Worm (Caenorhabditis elegans) whole organism, L2 larva: ENCODE measurements around the gene F10C2.4.

Source experiments
- C34F6.9 ChIP-seq: fragments of 150-350 bp; optimal IDR thresholded peaks from 2 replicates; lab custom pipeline; 2014; ENCODE audit warnings: missing biosample characterization, missing genetic modification characterization
- F13H6.1 ChIP-seq: sonication (generic microtip); optimal IDR thresholded peaks from 2 replicates; lab custom pipeline; 2016; ENCODE audit warnings: missing genetic modification characterization, missing compliant biosample characterization
- Y55F3AM.14 ChIP-seq: fragments of 200-800 bp; sonication (Bioruptor generic); optimal IDR thresholded peaks from 2 replicates; lab custom pipeline; 2018; ENCODE audit warnings: mild to moderate bottlenecking, missing genetic modification characterization, missing compliant biosample characterization
- alr-1 ChIP-seq: fragments of 150-350 bp; optimal IDR thresholded peaks from 2 replicates; lab custom pipeline; 2014; ENCODE audit warnings: missing biosample characterization, missing genetic modification characterization
- ama-1 ChIP-seq: fragments of 150-350 bp; optimal IDR thresholded peaks from 2 replicates; lab custom pipeline; 2018; ENCODE audit warnings: inconsistent platforms
- ceh-16 ChIP-seq: fragments of 150-350 bp; optimal IDR thresholded peaks from 2 replicates; lab custom pipeline; 2014; ENCODE audit warnings: missing biosample characterization, missing genetic modification characterization
- crh-2 ChIP-seq: sonication (generic microtip); optimal IDR thresholded peaks from 2 replicates; lab custom pipeline; 2017; ENCODE audit warnings: missing biosample characterization, missing genetic modification characterization
- dmd-4 ChIP-seq: sonication (generic microtip); optimal IDR thresholded peaks from 2 replicates; lab custom pipeline; 2017; ENCODE audit warnings: missing biosample characterization, missing genetic modification characterization
- egl-27 ChIP-seq: sonication (generic microtip); optimal IDR thresholded peaks from 3 replicates; lab custom pipeline; 2017; ENCODE audit warnings: missing biosample characterization, missing genetic modification reagents, missing genetic modification characterization
- fos-1 ChIP-seq: fragments of 150-350 bp; optimal IDR thresholded peaks from 2 replicates; lab custom pipeline; 2014; ENCODE audit warnings: missing biosample characterization, missing genetic modification characterization
- gmeb-1 ChIP-seq: fragments of 150-350 bp; optimal IDR thresholded peaks from 2 replicates; lab custom pipeline; 2014; ENCODE audit warnings: missing biosample characterization, missing genetic modification characterization
- lin-11 ChIP-seq: fragments of 150-350 bp; sonication (generic microtip); optimal IDR thresholded peaks from 2 replicates; lab custom pipeline; 2014; ENCODE audit warnings: missing biosample characterization, missing genetic modification characterization, inconsistent platforms, mixed read lengths
- lin-39 ChIP-seq: fragments of 150-350 bp; optimal IDR thresholded peaks from 2 replicates; lab custom pipeline; 2014; ENCODE audit warnings: missing biosample characterization, missing genetic modification reagents, missing genetic modification characterization
- mab-5 ChIP-seq: fragments of 150-350 bp; optimal IDR thresholded peaks from 2 replicates; lab custom pipeline; 2014; ENCODE audit warnings: missing biosample characterization, missing genetic modification characterization
- mbf-1 ChIP-seq: sonication (generic microtip); optimal IDR thresholded peaks from 2 replicates; lab custom pipeline; 2017; ENCODE audit warnings: missing biosample characterization, missing genetic modification characterization
- nhr-12 ChIP-seq: fragments of 150-350 bp; optimal IDR thresholded peaks from 2 replicates; lab custom pipeline; 2014; ENCODE audit warnings: missing biosample characterization, missing genetic modification characterization
- nhr-129 ChIP-seq: fragments of 150-350 bp; optimal IDR thresholded peaks from 2 replicates; lab custom pipeline; 2014; ENCODE audit warnings: missing biosample characterization, missing genetic modification characterization
- nhr-21 ChIP-seq: fragments of 150-350 bp; optimal IDR thresholded peaks from 2 replicates; lab custom pipeline; 2014; ENCODE audit warnings: missing biosample characterization, missing genetic modification characterization
- nhr-237 ChIP-seq: fragments of 150-350 bp; optimal IDR thresholded peaks from 2 replicates; lab custom pipeline; 2014; ENCODE audit warnings: missing biosample characterization, missing genetic modification characterization
- nhr-25 ChIP-seq: fragments of 150-350 bp; sonication (generic microtip); optimal IDR thresholded peaks from 3 replicates; lab custom pipeline; 2014; ENCODE audit warnings: missing biosample characterization, missing genetic modification characterization
- nhr-6 ChIP-seq: fragments of 150-350 bp; optimal IDR thresholded peaks from 2 replicates; lab custom pipeline; 2014; ENCODE audit warnings: missing biosample characterization, missing genetic modification characterization
- nhr-77 ChIP-seq: fragments of 150-350 bp; optimal IDR thresholded peaks from 2 replicates; lab custom pipeline; 2014; ENCODE audit warnings: missing biosample characterization, missing genetic modification characterization
- sem-4 ChIP-seq: fragments of 150-350 bp; optimal IDR thresholded peaks from 2 replicates; lab custom pipeline; 2014; ENCODE audit warnings: missing biosample characterization, missing genetic modification reagents, missing genetic modification characterization
- sma-3 ChIP-seq: sonication (generic microtip); optimal IDR thresholded peaks from 2 replicates; lab custom pipeline; 2016; ENCODE audit warnings: missing genetic modification reagents, missing genetic modification characterization, missing compliant biosample characterization
- sma-9 ChIP-seq, 2 experiments: fragments of 150-350 bp in 1 of 2; sonication (generic microtip) in 1 of 2; optimal IDR thresholded peaks; 2 replicates each; lab custom pipeline; 2014 to 2016; ENCODE audit warnings: missing genetic modification characterization in 2 of 2, mild to moderate bottlenecking in 1 of 2, missing biosample characterization in 1 of 2, missing compliant biosample characterization in 1 of 2, missing genetic modification reagents in 1 of 2, moderate library complexity in 1 of 2
- snpc-4 ChIP-seq: fragments of 150-350 bp; optimal IDR thresholded peaks from 2 replicates; lab custom pipeline; 2014; ENCODE audit warnings: missing biosample characterization, missing genetic modification characterization
- unc-39 ChIP-seq: fragments of 150-350 bp; optimal IDR thresholded peaks from 2 replicates; lab custom pipeline; 2014; ENCODE audit warnings: missing biosample characterization, missing genetic modification characterization
- unc-55 ChIP-seq: fragments of 150-350 bp; sonication (generic microtip); optimal IDR thresholded peaks from 3 replicates; lab custom pipeline; 2014; ENCODE audit warnings: missing biosample characterization, missing genetic modification reagents, missing genetic modification characterization
- ztf-1 ChIP-seq: fragments of 200-800 bp; sonication (Bioruptor generic); conservative IDR thresholded peaks from 2 replicates; pipeline ENCODE4 v1.3.6; 2022; ENCODE audit warnings: missing genetic modification characterization, missing compliant biosample characterization
- ztf-11 ChIP-seq: sonication (generic microtip); optimal IDR thresholded peaks from 2 replicates; lab custom pipeline; 2017; ENCODE audit warnings: missing biosample characterization, missing genetic modification characterization
- ztf-4 ChIP-seq: fragments of 150-350 bp; optimal IDR thresholded peaks from 2 replicates; lab custom pipeline; 2014; ENCODE audit warnings: missing biosample characterization, missing genetic modification characterization

Gene F10C2.4

DNA sequence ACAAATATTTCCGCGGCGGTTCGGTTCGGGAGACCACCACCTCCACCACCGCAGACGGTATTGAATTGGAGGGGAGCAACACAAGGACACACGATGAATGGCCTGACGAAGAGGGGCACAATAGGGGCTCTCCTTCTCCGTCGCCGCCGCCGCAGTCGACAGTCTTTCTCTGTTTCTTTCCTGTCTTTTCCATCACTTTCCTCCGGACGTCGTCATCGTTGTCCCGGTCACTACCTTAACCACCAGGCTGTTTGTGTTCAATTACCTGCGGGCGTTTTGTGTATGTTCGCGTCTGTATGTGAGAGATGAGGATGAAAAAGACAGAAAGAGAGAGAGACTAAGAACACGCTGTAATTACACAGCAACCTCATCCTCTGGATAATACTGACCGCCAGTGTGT, 1.6 kb upstream of the F10C2.4 start:
- TF ChIP-seq ztf-11 (tag; lab: Kevin White, UChicago) (no peak), C34F6.9 (tag; lab: Kevin White, UChicago) (no peak), nhr-25 (tag; lab: Kevin White, UChicago) (peak; percentile 24), ztf-4 (tag; lab: Kevin White, UChicago) (no peak)
- TF ChIP-seq, all 48 proteins: peak for 1

DNA sequence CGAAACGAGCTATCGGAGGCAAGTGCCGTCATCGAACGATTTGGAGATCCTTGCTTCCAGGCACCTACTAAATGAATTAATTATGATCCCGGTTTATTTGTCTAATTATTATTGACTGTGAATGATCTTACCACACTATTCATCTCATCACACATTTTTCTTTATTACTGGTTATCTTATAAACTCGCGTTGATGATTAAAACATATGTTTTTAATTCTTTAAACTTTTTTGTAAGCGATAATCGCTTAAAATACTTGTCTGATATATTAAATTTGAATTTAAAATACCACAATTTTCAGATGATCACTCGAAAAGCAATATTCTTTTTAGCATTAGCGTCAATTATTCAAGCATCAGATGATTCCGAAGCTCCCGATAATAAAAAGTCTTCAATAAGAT, 3.8 kb downstream of the F10C2.4 start, which contains the start of gene F10C2.5:
Gene F10C2.5 (plus strand): TSS at position 301 of the 400 bp plus-strand sequence.
- TF ChIP-seq unc-39 (no peak), crh-2 (tag; lab: Kevin White, UChicago) (no peak), ztf-1 (GFP tag; lab: Robert Waterston, UW) (no peak), nhr-25 (tag; lab: Kevin White, UChicago) (no peak), F13H6.1 (no peak), nhr-6 (tag; lab: Kevin White, UChicago) (no peak), fos-1 (tag; lab: Kevin White, UChicago) (no peak)

DNA sequence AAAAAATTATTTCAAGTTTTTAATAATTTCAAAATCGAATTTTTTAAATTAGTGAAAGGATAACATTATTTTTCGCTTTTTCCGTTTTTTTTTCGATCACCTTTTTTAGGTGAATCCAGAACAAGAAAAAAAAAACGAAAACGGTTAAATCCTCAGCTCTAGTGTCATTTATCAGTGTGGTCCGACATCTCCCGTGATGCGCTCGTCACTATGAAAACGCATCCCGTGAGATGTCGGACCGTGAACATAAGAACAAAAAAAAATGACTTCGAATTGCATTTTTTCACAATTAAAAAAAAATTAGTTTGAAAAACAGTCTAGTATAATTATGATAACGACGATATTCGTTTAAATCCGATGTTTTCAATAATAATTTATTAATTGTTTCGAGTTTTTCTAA, 6.4 kb downstream of the F10C2.4 start:
- TF ChIP-seq nhr-237 (tag; lab: Kevin White, UChicago) (no peak), snpc-4 (tag; lab: Kevin White, UChicago) (peak; percentile 57)

DNA sequence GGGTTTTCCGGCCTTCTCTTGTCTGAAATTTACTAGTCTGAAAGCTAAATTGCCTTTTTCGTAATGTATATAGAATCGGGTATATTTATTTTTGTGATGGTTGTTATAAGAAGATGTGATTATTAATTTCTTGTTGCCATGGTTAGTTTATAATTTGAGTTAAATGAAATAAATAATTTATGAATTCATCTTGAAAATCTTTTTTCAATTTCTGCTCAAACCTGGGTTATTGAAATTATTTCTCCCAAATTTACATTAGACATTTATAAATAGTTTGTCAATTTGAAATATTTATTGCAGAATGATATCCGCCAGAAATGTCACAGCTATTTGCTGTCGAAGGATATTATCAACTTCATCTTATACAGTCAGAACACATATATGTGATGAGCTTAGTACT, 7.1 kb downstream of the F10C2.4 start, which contains the start of gene dars-2:
Gene dars-2 (plus strand): TSS at position 301 of the 400 bp plus-strand sequence.
- TF ChIP-seq mbf-1 (tag; lab: Kevin White, UChicago) (no peak), lin-39 (tag; lab: Kevin White, UChicago) (no peak), nhr-237 (tag; lab: Kevin White, UChicago) (no peak), lin-11 (tag; lab: Kevin White, UChicago) (no peak), nhr-77 (tag; lab: Kevin White, UChicago) (no peak), nhr-129 (tag; lab: Kevin White, UChicago) (no peak), gmeb-1 (tag; lab: Kevin White, UChicago) (no peak), snpc-4 (tag; lab: Kevin White, UChicago) (no peak), ceh-16 (no peak), unc-39 (no peak), nhr-6 (tag; lab: Kevin White, UChicago) (no peak), unc-55 (no peak), sma-9 (GFP tag; optimal IDR thresholded peaks at IDR 0.05; lab: Kevin White, UChicago) (no peak), sma-9 (tag; optimal IDR thresholded peaks at IDR 0.05; lab: Kevin White, UChicago) (no peak), F13H6.1 (no peak), nhr-12 (tag; lab: Kevin White, UChicago) (no peak), egl-27 (tag; lab: Kevin White, UChicago) (no peak)

DNA sequence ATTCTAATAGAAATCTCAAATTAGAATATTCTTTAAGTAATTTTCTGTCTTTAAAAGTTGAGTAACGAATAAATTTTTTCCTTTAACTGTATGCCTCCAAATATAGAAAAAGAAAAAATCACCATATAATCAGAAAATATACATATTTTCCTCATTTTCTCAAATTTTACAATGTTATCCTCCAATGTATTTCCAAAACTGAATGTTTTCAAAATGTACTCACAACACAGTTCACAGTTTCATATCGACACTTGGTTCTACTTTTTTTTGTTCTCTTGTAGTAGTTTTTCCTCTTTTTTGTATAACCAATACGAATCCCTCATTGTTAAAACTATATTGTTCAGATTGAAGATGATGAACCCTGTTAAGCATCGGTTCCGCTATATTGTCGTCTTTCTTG, 12.2 kb downstream of the F10C2.4 start, which contains the start of gene F10C2.7:
Gene F10C2.7 (plus strand): TSS at position 301 of the 400 bp plus-strand sequence.
- no peak for TF ChIP-seq dmd-4 (tag; lab: Kevin White, UChicago)
- no peak for TF ChIP-seq ama-1 (lab: Kevin White, UChicago)
- no peak for TF ChIP-seq lin-11 (tag; lab: Kevin White, UChicago)
- TF ChIP-seq F13H6.1: no peak
- TF ChIP-seq nhr-21: no peak
- no peak for TF ChIP-seq ztf-1 (GFP tag; lab: Robert Waterston, UW)
- no peak for TF ChIP-seq ztf-4 (tag; lab: Kevin White, UChicago)
- no peak for TF ChIP-seq snpc-4 (tag; lab: Kevin White, UChicago)
- TF ChIP-seq sma-3 (GFP tag; lab: Kevin White, UChicago): no peak
- no peak for TF ChIP-seq alr-1 (tag; lab: Kevin White, UChicago)
- TF ChIP-seq mab-5 (tag; lab: Kevin White, UChicago): no peak
- no peak for TF ChIP-seq unc-55
- no peak for TF ChIP-seq Y55F3AM.14
- TF ChIP-seq crh-2 (tag; lab: Kevin White, UChicago): no peak

DNA sequence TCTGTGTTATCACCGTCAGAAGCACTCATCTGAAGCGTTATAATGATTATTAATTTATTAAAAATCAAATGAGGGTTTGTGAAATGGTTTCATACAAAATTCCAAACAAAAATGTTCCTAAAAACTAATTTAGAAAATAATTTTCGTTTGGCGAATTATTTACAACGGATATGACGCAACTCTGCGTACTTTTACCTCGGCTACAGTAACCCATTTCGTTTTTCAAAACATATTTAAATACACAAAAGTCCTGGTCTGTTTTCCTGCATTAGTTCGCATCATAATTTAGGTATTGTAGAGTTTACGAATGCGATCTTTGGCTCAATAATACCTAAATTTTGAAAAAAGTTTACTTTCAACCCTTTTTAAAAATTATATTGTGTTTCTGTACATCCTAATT, 18.4 kb downstream of the F10C2.4 start, which contains the start of gene R07B7.2:
Gene R07B7.2 (minus strand): TSS at position 35 of the 400 bp plus-strand sequence.
- TF ChIP-seq nhr-21: no peak

DNA sequence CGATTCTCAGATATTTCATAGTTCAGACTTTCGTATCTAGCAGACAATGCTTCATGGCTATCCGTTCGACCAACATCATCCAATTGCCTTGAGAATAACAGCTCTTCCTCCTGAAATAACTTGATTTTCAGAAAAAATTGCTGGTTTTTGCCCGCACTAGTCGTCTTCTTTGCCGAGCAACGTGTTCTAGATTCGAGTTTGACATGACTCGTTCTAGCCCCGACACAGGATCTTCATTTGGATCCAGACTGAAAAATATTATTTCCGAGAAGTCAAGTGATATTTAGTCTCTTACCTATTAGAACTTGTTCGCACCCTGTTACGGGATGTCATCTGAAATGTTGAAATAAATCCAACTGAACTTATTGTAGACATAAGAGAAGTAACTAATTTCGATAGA, 21.7 kb downstream of the F10C2.4 start, which contains the start of gene clh-6:
Gene clh-6 (minus strand): TSS at position 333 of the 400 bp plus-strand sequence.
- TF ChIP-seq sma-9 (GFP tag; optimal IDR thresholded peaks at IDR 0.05; lab: Kevin White, UChicago) (no peak), sma-9 (tag; optimal IDR thresholded peaks at IDR 0.05; lab: Kevin White, UChicago) (no peak), crh-2 (tag; lab: Kevin White, UChicago) (no peak), ama-1 (lab: Kevin White, UChicago) (peak; percentile 58), ceh-16 (no peak), fos-1 (tag; lab: Kevin White, UChicago) (no peak), snpc-4 (tag; lab: Kevin White, UChicago) (no peak), nhr-21 (peak; percentile 0), sem-4 (tag; lab: Kevin White, UChicago) (no peak)
